Fruit fly (Drosophila melanogaster) whole organism, embryonic: ENCODE results near the gene Ugt35D1.

ENCODE experiments used
- Bdp1 ChIP-seq: fragments of 200-800 bp; sonication (Bioruptor generic); optimal IDR thresholded peaks from 3 replicates; lab custom pipeline; 2016; ENCODE audit warnings: missing biosample characterization, missing genetic modification characterization
- Bteb2 ChIP-seq: fragments of 200-800 bp; sonication (Bioruptor generic); optimal IDR thresholded peaks from 2 replicates; lab custom pipeline; 2016; ENCODE audit warnings: missing biosample characterization, missing genetic modification characterization
- CG10267 ChIP-seq: fragments of 200-800 bp; sonication (Bioruptor generic); optimal IDR thresholded peaks from 2 replicates; lab custom pipeline; 2018; ENCODE audit warnings: missing biosample characterization, mild to moderate bottlenecking, missing genetic modification characterization, moderate library complexity
- CG10979 ChIP-seq: fragments of 200-800 bp; sonication (Bioruptor generic); optimal IDR thresholded peaks from 2 replicates; lab custom pipeline; 2018; ENCODE audit warnings: missing biosample characterization, mild to moderate bottlenecking, missing genetic modification characterization, moderate library complexity
- CG12104 ChIP-seq: fragments of 200-800 bp; sonication (Bioruptor generic); optimal IDR thresholded peaks from 3 replicates; lab custom pipeline; 2016; ENCODE audit warnings: missing biosample characterization, missing genetic modification characterization
- CG12299 ChIP-seq: fragments of 200-800 bp; sonication (Bioruptor generic); optimal IDR thresholded peaks from 2 replicates; lab custom pipeline; 2018; ENCODE audit warnings: missing biosample characterization, mild to moderate bottlenecking, missing genetic modification characterization
- CG12769 ChIP-seq: fragments of 200-800 bp; sonication (Bioruptor generic); optimal IDR thresholded peaks from 2 replicates; lab custom pipeline; 2019; ENCODE audit warnings: missing biosample characterization, mild to moderate bottlenecking, missing genetic modification characterization, moderate library complexity
- CG13894 ChIP-seq: fragments of 200-800 bp; sonication (Bioruptor generic); optimal IDR thresholded peaks from 3 replicates; lab custom pipeline; 2018; ENCODE audit warnings: missing biosample characterization, mild to moderate bottlenecking, missing genetic modification characterization, moderate library complexity
- CG15073 ChIP-seq: fragments of 200-800 bp; sonication (Bioruptor generic); optimal IDR thresholded peaks from 2 replicates; lab custom pipeline; 2016; ENCODE audit warnings: missing biosample characterization, missing genetic modification characterization
- CG1832 ChIP-seq: fragments of 200-800 bp; sonication (Bioruptor generic); optimal IDR thresholded peaks from 2 replicates; lab custom pipeline; 2017; ENCODE audit warnings: missing biosample characterization, mild to moderate bottlenecking, missing genetic modification characterization, inconsistent platforms
- CG2889 ChIP-seq: fragments of 200-800 bp; sonication (Bioruptor generic); IDR thresholded peaks from 3 replicates; pipeline ENCODE4 v1.3.6; 2022; ENCODE audit warnings: missing biosample characterization, missing genetic modification characterization
- CG32767 ChIP-seq: fragments of 200-800 bp; sonication (Bioruptor generic); IDR thresholded peaks from 2 replicates; pipeline ENCODE4 v1.3.6; 2022; ENCODE audit warnings: missing biosample characterization, missing genetic modification characterization
- CG33557 ChIP-seq: fragments of 200-800 bp; sonication (Bioruptor generic); optimal IDR thresholded peaks from 2 replicates; lab custom pipeline; 2019; ENCODE audit warnings: missing biosample characterization, mild to moderate bottlenecking, missing genetic modification characterization, moderate library complexity
- CG3726 ChIP-seq: fragments of 200-800 bp; sonication (Bioruptor generic); IDR thresholded peaks from 3 replicates; pipeline ENCODE4, ENCODE4 v1.3.6; 2022; ENCODE audit warnings: missing biosample characterization, missing genetic modification characterization
- CG5953 ChIP-seq: fragments of 200-800 bp; sonication (Bioruptor generic); IDR thresholded peaks from 2 replicates; pipeline ENCODE4 v1.3.6; 2022; ENCODE audit warnings: missing biosample characterization, missing genetic modification characterization
- CG6854 ChIP-seq: fragments of 200-800 bp; sonication (Bioruptor generic); optimal IDR thresholded peaks from 3 replicates; lab custom pipeline; 2017; ENCODE audit warnings: missing biosample characterization, mild to moderate bottlenecking, missing genetic modification characterization
- CG7745 ChIP-seq: fragments of 200-800 bp; sonication (Bioruptor generic); optimal IDR thresholded peaks from 2 replicates; lab custom pipeline; 2018; ENCODE audit warnings: missing biosample characterization, mild to moderate bottlenecking, missing genetic modification characterization, moderate library complexity
- CG8290 ChIP-seq, 3 experiments: fragments of 200-800 bp; sonication (Bioruptor generic); optimal IDR thresholded peaks; 2 replicates each; lab custom pipeline; 2016 to 2019; ENCODE audit warnings: missing biosample characterization in 3 of 3, missing genetic modification characterization in 3 of 3, mild to moderate bottlenecking in 2 of 3, moderate library complexity in 1 of 3
- CG9727 ChIP-seq: fragments of 200-800 bp; sonication (Bioruptor generic); optimal IDR thresholded peaks from 3 replicates; lab custom pipeline; 2017; ENCODE audit warnings: missing biosample characterization, mild to moderate bottlenecking, missing genetic modification characterization
- H15 ChIP-seq: fragments of 200-800 bp; sonication (Bioruptor generic); IDR thresholded peaks from 3 replicates; pipeline ENCODE4 v1.3.6; 2022; ENCODE audit warnings: missing biosample characterization, missing genetic modification characterization
- HLH3B ChIP-seq: fragments of 200-800 bp; sonication (Bioruptor generic); IDR thresholded peaks from 2 replicates; pipeline ENCODE4 v1.3.6; 2022; ENCODE audit warnings: missing biosample characterization, missing genetic modification characterization
- Kr ChIP-seq: fragments of 200-800 bp; sonication (Bioruptor generic); optimal IDR thresholded peaks from 2 replicates; lab custom pipeline; 2017; ENCODE audit warnings: missing biosample characterization, mild to moderate bottlenecking, missing genetic modification characterization
- MESR4 ChIP-seq: fragments of 200-800 bp; sonication (Bioruptor generic); optimal IDR thresholded peaks from 2 replicates; lab custom pipeline; 2018; ENCODE audit warnings: missing biosample characterization, mild to moderate bottlenecking, missing genetic modification characterization, moderate library complexity
- Pdp1 ChIP-seq, 2 experiments: fragments of 200-800 bp; sonication (Bioruptor generic); optimal IDR thresholded peaks; 3 replicates each; lab custom pipeline; 2016; ENCODE audit warnings: missing biosample characterization in 2 of 2, missing genetic modification characterization in 2 of 2, mild to moderate bottlenecking in 1 of 2, moderate library complexity in 1 of 2
- Sin3A ChIP-seq: fragments of >200 bp; optimal IDR thresholded peaks from 2 replicates; lab custom pipeline; 2018
- Sox102F ChIP-seq: fragments of 200-800 bp; sonication (Bioruptor generic); optimal IDR thresholded peaks from 2 replicates; lab custom pipeline; 2018; ENCODE audit warnings: missing biosample characterization, mild to moderate bottlenecking, missing genetic modification characterization, moderate library complexity
- amos ChIP-seq: fragments of 200-800 bp; sonication (Bioruptor generic); IDR thresholded peaks from 2 replicates; pipeline ENCODE4 v1.3.6; 2022; ENCODE audit warnings: missing biosample characterization, missing genetic modification characterization; ENCODE audit not compliant: partially characterized antibody
- btn ChIP-seq: fragments of 200-800 bp; sonication (Bioruptor generic); optimal IDR thresholded peaks from 2 replicates; lab custom pipeline; 2016; ENCODE audit warnings: missing biosample characterization, missing genetic modification characterization
- chinmo ChIP-seq: fragments of 200-800 bp; sonication (Bioruptor generic); IDR thresholded peaks from 4 replicates; pipeline ENCODE4 v1.3.6; 2022; ENCODE audit warnings: missing biosample characterization, missing genetic modification characterization; ENCODE audit not compliant: partially characterized antibody
- crol ChIP-seq: fragments of 200-800 bp; sonication (Bioruptor generic); IDR thresholded peaks from 2 replicates; pipeline ENCODE4 v1.3.6; 2022; ENCODE audit warnings: missing biosample characterization, missing genetic modification characterization
- cwo ChIP-seq: fragments of 200-800 bp; sonication (Bioruptor generic); optimal IDR thresholded peaks from 3 replicates; lab custom pipeline; 2017; ENCODE audit warnings: missing biosample characterization, missing genetic modification characterization, mild to moderate bottlenecking, moderate library complexity, missing genetic modification reagents
- ftz-f1 ChIP-seq: fragments of 200-800 bp; sonication (Bioruptor generic); optimal IDR thresholded peaks from 2 replicates; lab custom pipeline; 2016; ENCODE audit warnings: missing biosample characterization, missing genetic modification characterization
- ham ChIP-seq: fragments of 200-800 bp; sonication (Bioruptor generic); IDR thresholded peaks from 2 replicates; pipeline ENCODE4 v1.3.6; 2022; ENCODE audit warnings: missing biosample characterization, missing genetic modification characterization
- ken ChIP-seq: fragments of 200-800 bp; sonication (Bioruptor generic); IDR thresholded peaks from 3 replicates; pipeline ENCODE4 v1.3.6; 2022; ENCODE audit warnings: missing biosample characterization, missing genetic modification characterization
- seq ChIP-seq: fragments of 200-800 bp; sonication (Bioruptor generic); IDR thresholded peaks from 2 replicates; pipeline ENCODE4 v1.3.6; 2022; ENCODE audit warnings: missing biosample characterization, missing genetic modification characterization
- slp2 ChIP-seq: fragments of 200-800 bp; sonication (Bioruptor generic); optimal IDR thresholded peaks from 2 replicates; lab custom pipeline; 2016; ENCODE audit warnings: missing biosample characterization, missing genetic modification characterization
- sna ChIP-seq: fragments of 200-800 bp; sonication (Bioruptor generic); IDR thresholded peaks from 2 replicates; pipeline ENCODE4 v1.3.6; 2022; ENCODE audit warnings: missing biosample characterization, missing genetic modification characterization; ENCODE audit not compliant: partially characterized antibody
- sr ChIP-seq: fragments of 200-800 bp; sonication (Bioruptor generic); IDR thresholded peaks from 3 replicates; pipeline ENCODE4 v1.3.6; 2022; ENCODE audit warnings: missing biosample characterization, missing genetic modification characterization
- ttk ChIP-seq: fragments of 200-800 bp; sonication (Bioruptor generic); IDR thresholded peaks from 2 replicates; pipeline ENCODE4 v2.1.2; 2022; ENCODE audit warnings: missing biosample characterization, missing genetic modification characterization
- vvl ChIP-seq: fragments of 200-800 bp; sonication (Bioruptor generic); IDR thresholded peaks from 2 replicates; pipeline ENCODE4 v1.3.6; 2022; ENCODE audit warnings: missing biosample characterization, missing genetic modification characterization

Gene Ugt35D1

DNA sequence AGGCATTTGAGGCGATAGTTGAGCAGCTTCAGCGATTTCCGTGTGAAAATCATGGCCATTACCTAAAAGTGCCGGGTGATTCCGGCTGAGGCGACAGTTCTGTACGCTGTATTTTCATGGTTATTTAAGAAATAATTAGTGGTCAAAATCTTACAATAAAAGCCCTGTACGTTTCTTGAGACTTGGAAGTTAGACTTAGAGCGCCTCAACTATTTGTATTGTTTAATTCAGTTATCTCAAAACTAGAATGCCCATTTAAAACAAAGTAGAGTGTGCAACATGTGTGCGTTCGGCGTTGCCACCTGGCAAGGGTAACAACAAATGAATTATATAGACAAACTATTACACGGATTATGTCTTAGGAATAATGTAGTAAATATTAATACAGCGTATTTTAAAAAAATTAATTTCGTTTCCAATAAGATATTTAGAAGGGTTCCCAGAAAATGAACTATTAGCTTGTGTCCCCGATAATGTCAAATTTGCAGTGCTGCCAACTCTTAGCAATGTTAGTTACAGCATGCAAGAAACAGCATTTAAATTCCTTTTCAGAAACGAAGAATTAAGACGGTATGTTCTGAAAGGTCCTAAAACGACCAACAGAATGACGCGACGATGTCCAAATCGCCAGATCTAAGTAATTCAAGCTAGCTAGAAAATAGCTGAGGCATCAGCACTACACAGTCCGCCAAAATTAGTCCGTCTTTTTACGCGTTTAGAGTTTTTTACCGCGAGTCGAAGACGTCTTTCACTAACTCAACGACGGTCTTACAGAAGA lies 9.6 kb upstream of the Ugt35D1 start, which contains the start of gene Gprk2 (continued):
- TF ChIP-seq CG10979 = peak; percentile 100
- peak; percentile 100 for TF ChIP-seq CG32767
- peak; percentile 100 for TF ChIP-seq CG12769 (tag; lab: Kevin White, UChicago)
- peak; percentile 99 for TF ChIP-seq CG10267
- TF ChIP-seq ftz-f1 (GFP tag; lab: Kevin White, UChicago) = peak; percentile 99
- TF ChIP-seq CG8290 (GFP tag; optimal IDR thresholded peaks at IDR 0.05; lab: Kevin White, UChicago) = peak; percentile 98
- TF ChIP-seq CG8290 (tag; optimal IDR thresholded peaks at IDR 0.05; lab: Kevin White, UChicago) = peak; percentile 87 to 100
- TF ChIP-seq Sox102F (GFP tag; lab: Kevin White, UChicago) = peak; percentile 100
- peak; percentile 100 for TF ChIP-seq sr (GFP tag; lab: Robert Waterston, UW)
- TF ChIP-seq CG1832 (GFP tag; lab: Kevin White, UChicago) = no peak
- TF ChIP-seq CG3726 (GFP tag; lab: Robert Waterston, UW) = peak; percentile 100
- TF ChIP-seq HLH3B (GFP tag; lab: Robert Waterston, UW) = peak; percentile 100
- peak; percentile 97 for TF ChIP-seq Bdp1
- peak; percentile 100 for TF ChIP-seq Bteb2 (GFP tag; lab: Kevin White, UChicago)
- peak; percentile 92 for TF ChIP-seq CG7745 (tag; lab: Kevin White, UChicago)

DNA sequence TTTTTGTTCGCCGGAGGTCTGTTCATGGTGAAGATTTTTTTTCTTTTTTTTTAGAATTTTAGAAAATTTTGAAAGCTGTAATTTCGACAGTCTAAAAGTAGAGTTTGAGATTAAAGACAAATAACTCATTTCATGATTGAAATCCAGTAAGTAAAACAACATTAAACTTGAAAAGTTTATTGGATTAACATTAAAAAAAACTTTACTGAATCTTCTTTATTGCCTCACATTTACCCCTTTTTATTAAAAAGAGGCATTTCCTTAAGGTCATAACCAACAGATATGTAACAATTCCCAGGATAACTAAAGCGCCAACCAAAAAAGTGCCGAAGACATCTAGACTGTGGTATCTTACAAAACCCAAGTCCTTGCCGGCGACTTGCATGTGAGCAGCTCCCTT lies 1.7 kb downstream of the Ugt35D1 start, which contains the start of gene CG31204:
Gene CG31204, minus strand, starts transcription at position 101 of the 400 bp plus-strand sequence.
- TF ChIP-seq CG5953 (GFP tag; lab: Robert Waterston, UW) (no peak), CG9727 (GFP tag; lab: Kevin White, UChicago) (no peak), CG12299 (tag; lab: Kevin White, UChicago) (no peak), CG6854 (GFP tag; lab: Kevin White, UChicago) (no peak), CG2889 (GFP tag; lab: Robert Waterston, UW) (no peak), H15 (GFP tag; lab: Robert Waterston, UW) (no peak), MESR4 (no peak), Kr (GFP tag; lab: Kevin White, UChicago) (no peak), btn (GFP tag; lab: Kevin White, UChicago) (no peak), Pdp1 (GFP tag; optimal IDR thresholded peaks at IDR 0.05; lab: Kevin White, UChicago) (no peak), CG12104 (GFP tag; lab: Kevin White, UChicago) (no peak), amos (GFP tag; lab: Robert Waterston, UW) (no peak), CG8290 (GFP tag; optimal IDR thresholded peaks at IDR 0.05; lab: Kevin White, UChicago) (no peak), CG8290 (tag; optimal IDR thresholded peaks at IDR 0.05; lab: Kevin White, UChicago) (no peak), Sin3A (lab: Kevin White, UChicago) (no peak), ttk (GFP tag; lab: Robert Waterston, UW) (no peak), slp2 (GFP tag; lab: Kevin White, UChicago) (no peak), ham (GFP tag; lab: Robert Waterston, UW) (no peak), seq (GFP tag; lab: Robert Waterston, UW) (no peak), CG15073 (GFP tag; lab: Kevin White, UChicago) (no peak)
- TF ChIP-seq, all 482 proteins: peak for 0

DNA sequence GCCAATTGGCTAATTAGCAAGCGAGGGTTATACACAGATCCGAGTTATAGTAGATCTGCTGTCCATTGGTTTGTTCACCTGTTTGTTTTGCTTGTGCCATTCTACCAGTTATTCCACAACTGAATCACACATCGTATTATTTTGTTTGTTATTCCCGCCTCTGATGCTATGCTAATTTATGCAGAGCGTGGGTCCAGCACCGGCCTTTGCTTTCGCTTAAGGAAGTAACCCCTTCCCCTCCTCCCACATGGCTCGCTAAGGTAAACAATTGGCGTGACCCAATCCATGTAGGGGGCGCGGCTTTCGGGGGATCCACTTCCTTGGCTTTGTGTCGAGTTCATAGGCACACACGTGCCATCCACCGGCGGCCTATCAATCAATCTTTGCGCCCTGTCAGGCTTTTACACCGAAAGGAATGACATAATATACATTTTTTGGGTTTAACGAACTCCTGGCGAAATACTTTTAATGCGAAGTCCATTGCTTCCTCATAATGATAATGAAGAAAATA lies 9.2 kb downstream of the Ugt35D1 start:
- TF ChIP-seq chinmo (GFP tag; lab: Robert Waterston, UW) (peak; percentile 65; the same call in 1 of the 4 replicates), crol (GFP tag; lab: Robert Waterston, UW) (peak; percentile 38), ken (GFP tag; lab: Robert Waterston, UW) (no peak), sr (GFP tag; lab: Robert Waterston, UW) (0 out of 3 replicates have a peak, but pooled peaks have one; percentile 13), CG33557 (no peak), CG12769 (tag; lab: Kevin White, UChicago) (peak; percentile 60), cwo (GFP tag; lab: Kevin White, UChicago) (peak; percentile 74), vvl (GFP tag; lab: Robert Waterston, UW) (peak; percentile 83), sna (GFP tag; lab: Robert Waterston, UW) (no peak), CG13894 (tag; lab: Kevin White, UChicago) (peak; percentile 10)
- TF ChIP-seq, all 482 proteins: peak for 7
